Fruit fly (Drosophila melanogaster) whole organism, embryonic: ENCODE results near the gene wit.

Experiments used
- Atf3 ChIP-seq: fragments of 200-800 bp; sonication (Bioruptor generic); optimal IDR thresholded peaks from 3 replicates; lab custom pipeline; 2016; ENCODE audit warnings: missing biosample characterization, missing genetic modification characterization
- Blimp-1 ChIP-seq: fragments of 200-800 bp; sonication (Bioruptor generic); optimal IDR thresholded peaks from 3 replicates; lab custom pipeline; 2018; ENCODE audit warnings: missing biosample characterization, missing genetic modification characterization, mild to moderate bottlenecking, moderate library complexity, missing genetic modification reagents
- CG10565 ChIP-seq: fragments of 200-800 bp; sonication (Bioruptor generic); optimal IDR thresholded peaks from 3 replicates; lab custom pipeline; 2016; ENCODE audit warnings: missing biosample characterization, mild to moderate bottlenecking, missing genetic modification characterization
- CG16815 ChIP-seq: fragments of 200-800 bp; sonication (Bioruptor generic); optimal IDR thresholded peaks from 3 replicates; lab custom pipeline; 2017; ENCODE audit warnings: missing biosample characterization, mild to moderate bottlenecking, missing genetic modification characterization
- CG17328 ChIP-seq: fragments of 200-800 bp; sonication (Bioruptor generic); IDR thresholded peaks from 2 replicates; pipeline ENCODE4 v1.3.6; 2022; ENCODE audit warnings: missing biosample characterization, missing genetic modification characterization
- CG18599 ChIP-seq: fragments of 200-800 bp; sonication (Bioruptor generic); optimal IDR thresholded peaks from 3 replicates; lab custom pipeline; 2017; ENCODE audit warnings: missing biosample characterization, missing genetic modification characterization, mild to moderate bottlenecking, moderate library complexity, missing genetic modification reagents
- CG2116 ChIP-seq: fragments of 200-800 bp; sonication (Bioruptor generic); optimal IDR thresholded peaks from 3 replicates; lab custom pipeline; 2018; ENCODE audit warnings: missing biosample characterization, mild to moderate bottlenecking, missing genetic modification characterization
- CG30403 ChIP-seq: fragments of 200-800 bp; sonication (Bioruptor generic); optimal IDR thresholded peaks from 3 replicates; lab custom pipeline; 2016; ENCODE audit warnings: missing biosample characterization, missing genetic modification characterization
- CG3407 ChIP-seq: fragments of 200-800 bp; sonication (Bioruptor generic); optimal IDR thresholded peaks from 2 replicates; lab custom pipeline; 2018; ENCODE audit warnings: missing biosample characterization, mild to moderate bottlenecking, missing genetic modification characterization
- CG34422 ChIP-seq: fragments of 200-800 bp; sonication (Bioruptor generic); IDR thresholded peaks from 3 replicates; pipeline ENCODE4 v1.3.6; 2022; ENCODE audit warnings: missing biosample characterization, missing genetic modification characterization
- CG4707 ChIP-seq: fragments of 200-800 bp; sonication (Bioruptor generic); optimal IDR thresholded peaks from 2 replicates; lab custom pipeline; 2018; ENCODE audit warnings: missing biosample characterization, mild to moderate bottlenecking, missing genetic modification characterization, moderate library complexity
- CG8281 ChIP-seq: fragments of 200-800 bp; sonication (Bioruptor generic); optimal IDR thresholded peaks from 2 replicates; lab custom pipeline; 2018; ENCODE audit warnings: missing biosample characterization, mild to moderate bottlenecking, missing genetic modification characterization, moderate library complexity
- CG8765 ChIP-seq: fragments of 200-800 bp; sonication (Bioruptor generic); IDR thresholded peaks from 2 replicates; pipeline ENCODE4 v1.3.6; 2022; ENCODE audit warnings: missing biosample characterization, missing genetic modification characterization
- Chrac-16 ChIP-seq: fragments of 200-800 bp; sonication (Bioruptor generic); optimal IDR thresholded peaks from 3 replicates; lab custom pipeline; 2016; ENCODE audit warnings: missing biosample characterization, missing genetic modification characterization
- Dfd ChIP-seq, 2 experiments: fragments of >200 bp; optimal IDR thresholded peaks; 2 replicates each; lab custom pipeline; 2017; ENCODE audit warnings: missing biosample characterization in 2 of 2, missing genetic modification characterization in 2 of 2
- Ets65A ChIP-seq: fragments of 200-800 bp; sonication (Bioruptor generic); peaks from one replicate; lab custom pipeline; 2016; ENCODE audit warnings: missing biosample characterization, missing genetic modification characterization
- Hr78 ChIP-seq, 2 experiments: fragments of 200-800 bp in 1 of 2; fragments of >200 bp in 1 of 2; sonication (Bioruptor generic) in 1 of 2; optimal IDR thresholded peaks; 2 replicates each; lab custom pipeline; 2017 to 2019; ENCODE audit warnings: missing biosample characterization in 2 of 2, missing genetic modification characterization in 2 of 2, mild to moderate bottlenecking in 1 of 2, moderate library complexity in 1 of 2
- Lim3 ChIP-seq: fragments of 200-800 bp; sonication (Bioruptor generic); IDR thresholded peaks from 2 replicates; pipeline ENCODE4 v1.3.6; 2022; ENCODE audit warnings: missing biosample characterization, missing genetic modification characterization
- Med ChIP-seq: fragments of 200-800 bp; sonication (Bioruptor generic); peaks from one replicate; lab custom pipeline; 2016; ENCODE audit warnings: missing biosample characterization, missing genetic modification characterization, mild to moderate bottlenecking, inconsistent platforms, moderate library complexity
- NFAT ChIP-seq: fragments of 200-800 bp; sonication (Bioruptor generic); IDR thresholded peaks from 2 replicates; pipeline ENCODE4 v1.3.6; 2022; ENCODE audit warnings: missing biosample characterization, missing genetic modification characterization
- NK7.1 ChIP-seq: fragments of 200-800 bp; sonication (Bioruptor generic); optimal IDR thresholded peaks from 3 replicates; lab custom pipeline; 2016; ENCODE audit warnings: missing biosample characterization, missing genetic modification characterization
- Tbp ChIP-seq: fragments of >200 bp; optimal IDR thresholded peaks from 2 replicates; lab custom pipeline; 2018; ENCODE audit warnings: missing biosample characterization, missing genetic modification characterization
- YL-1 ChIP-seq: fragments of 200-800 bp; sonication (Bioruptor generic); optimal IDR thresholded peaks from 3 replicates; lab custom pipeline; 2017; ENCODE audit warnings: missing biosample characterization, mild to moderate bottlenecking, missing genetic modification characterization
- bsh ChIP-seq, 2 experiments: fragments of 200-800 bp; sonication (Bioruptor generic); optimal IDR thresholded peaks; 2 replicates each; lab custom pipeline; 2017 to 2018; ENCODE audit warnings: mild to moderate bottlenecking in 2 of 2, missing biosample characterization in 2 of 2, missing genetic modification characterization in 2 of 2, moderate library complexity in 1 of 2
- cas ChIP-seq: fragments of 200-800 bp; sonication (Bioruptor generic); IDR thresholded peaks from 2 replicates; pipeline ENCODE4 v1.3.6; 2022; ENCODE audit warnings: missing biosample characterization, missing genetic modification characterization
- cato ChIP-seq: fragments of 200-800 bp; sonication (Bioruptor generic); optimal IDR thresholded peaks from 2 replicates; lab custom pipeline; 2016; ENCODE audit warnings: missing biosample characterization, missing genetic modification characterization, borderline replicate concordance
- chinmo ChIP-seq: fragments of 200-800 bp; sonication (Bioruptor generic); IDR thresholded peaks from 4 replicates; pipeline ENCODE4 v1.3.6; 2022; ENCODE audit warnings: missing biosample characterization, missing genetic modification characterization; ENCODE audit not compliant: partially characterized antibody
- chn ChIP-seq: fragments of 200-800 bp; sonication (Bioruptor generic); optimal IDR thresholded peaks from 2 replicates; lab custom pipeline; 2016; ENCODE audit warnings: missing biosample characterization, missing genetic modification characterization
- ci ChIP-seq: fragments of 200-800 bp; sonication (Bioruptor generic); IDR thresholded peaks from 3 replicates; pipeline ENCODE4 v1.3.6; 2022; ENCODE audit warnings: missing biosample characterization, missing genetic modification characterization
- dati ChIP-seq: fragments of 200-800 bp; sonication (Bioruptor generic); IDR thresholded peaks from 2 replicates; pipeline ENCODE4 v1.3.6; 2022; ENCODE audit warnings: missing biosample characterization, missing genetic modification characterization
- dimm ChIP-seq: fragments of 200-800 bp; sonication (Bioruptor generic); IDR thresholded peaks from 2 replicates; pipeline ENCODE4 v1.3.6; 2022; ENCODE audit warnings: missing biosample characterization, missing genetic modification characterization
- dysf ChIP-seq: fragments of 200-800 bp; sonication (Bioruptor generic); IDR thresholded peaks from 3 replicates; pipeline ENCODE4 v1.3.6; 2022; ENCODE audit warnings: missing biosample characterization, missing genetic modification characterization
- en ChIP-seq: fragments of 200-800 bp; sonication (Bioruptor generic); optimal IDR thresholded peaks from 2 replicates; lab custom pipeline; 2016; ENCODE audit warnings: missing biosample characterization, missing genetic modification characterization
- hkb ChIP-seq, 2 experiments: fragments of 200-800 bp in 1 of 2; fragments of >200 bp in 1 of 2; sonication (Bioruptor generic) in 1 of 2; IDR thresholded peaks in 1 of 2; optimal IDR thresholded peaks in 1 of 2; 2 replicates each; pipeline versions ENCODE4 v1.3.6 to Lab custom; 2017 to 2022; ENCODE audit warnings: missing biosample characterization in 1 of 2, missing genetic modification characterization in 1 of 2
- jigr1 ChIP-seq: fragments of 200-800 bp; sonication (Bioruptor generic); IDR thresholded peaks from 3 replicates; pipeline ENCODE4 v1.3.6; 2022; ENCODE audit warnings: missing biosample characterization, missing genetic modification characterization
- lola ChIP-seq, 3 experiments: fragments of >200 bp in 2 of 3; fragments of 200-800 bp in 1 of 3; sonication (Bioruptor generic) in 1 of 3; optimal IDR thresholded peaks; 2 replicates each; lab custom pipeline; 2017 to 2019; ENCODE audit warnings: missing biosample characterization in 3 of 3, missing genetic modification characterization in 3 of 3, mild to moderate bottlenecking in 1 of 3, moderate library complexity in 1 of 3
- mam ChIP-seq: fragments of 200-800 bp; sonication (Bioruptor generic); optimal IDR thresholded peaks from 3 replicates; lab custom pipeline; 2016; ENCODE audit warnings: missing biosample characterization, missing genetic modification characterization
- pan ChIP-seq, 4 experiments: fragments of >200 bp in 3 of 4; fragments of 200-800 bp in 1 of 4; sonication (Bioruptor generic) in 1 of 4; optimal IDR thresholded peaks in 3 of 4; IDR thresholded peaks in 1 of 4; 2 replicates each; pipeline versions ENCODE4 v1.3.6 to Lab custom; 2017 to 2022; ENCODE audit warnings: missing biosample characterization in 2 of 4, missing genetic modification characterization in 2 of 4, mixed read lengths in 1 of 4
- phol ChIP-seq: fragments of 200-800 bp; sonication (Bioruptor generic); optimal IDR thresholded peaks from 3 replicates; lab custom pipeline; 2018; ENCODE audit warnings: missing biosample characterization, mild to moderate bottlenecking, missing genetic modification characterization, moderate library complexity
- row ChIP-seq: fragments of 200-800 bp; sonication (Bioruptor generic); IDR thresholded peaks from 3 replicates; pipeline ENCODE4 v1.3.6; 2022; ENCODE audit warnings: missing biosample characterization, missing genetic modification characterization
- shn ChIP-seq: fragments of 200-800 bp; sonication (Bioruptor generic); optimal IDR thresholded peaks from 3 replicates; lab custom pipeline; 2016; ENCODE audit warnings: missing biosample characterization, missing genetic modification characterization
- sim ChIP-seq: fragments of 200-800 bp; sonication (Bioruptor generic); IDR thresholded peaks from 2 replicates; pipeline ENCODE4 v1.3.6; 2022; ENCODE audit warnings: missing biosample characterization, missing genetic modification characterization
- sna ChIP-seq: fragments of 200-800 bp; sonication (Bioruptor generic); IDR thresholded peaks from 2 replicates; pipeline ENCODE4 v1.3.6; 2022; ENCODE audit warnings: missing biosample characterization, missing genetic modification characterization; ENCODE audit not compliant: partially characterized antibody
- tin ChIP-seq: fragments of 200-800 bp; sonication (Bioruptor generic); optimal IDR thresholded peaks from 3 replicates; lab custom pipeline; 2016; ENCODE audit warnings: missing biosample characterization, missing genetic modification characterization
- trem ChIP-seq: fragments of 200-800 bp; optimal IDR thresholded peaks from 3 replicates; lab custom pipeline; 2019; ENCODE audit warnings: missing biosample characterization, mild to moderate bottlenecking, missing genetic modification characterization, moderate library complexity
- wdn ChIP-seq: fragments of 200-800 bp; sonication (Bioruptor generic); IDR thresholded peaks from 2 replicates; pipeline ENCODE4 v1.3.6; 2022; ENCODE audit warnings: missing biosample characterization, missing genetic modification characterization
- zen2 ChIP-seq: fragments of 200-800 bp; sonication (Bioruptor generic); IDR thresholded peaks from 3 replicates; pipeline ENCODE4 v1.3.6; 2022; ENCODE audit warnings: missing biosample characterization, missing genetic modification characterization; ENCODE audit not compliant: partially characterized antibody
- zfh1 ChIP-seq: fragments of 200-800 bp; sonication (Bioruptor generic); IDR thresholded peaks from 3 replicates; pipeline ENCODE4 v1.3.6; 2022; ENCODE audit warnings: missing biosample characterization, missing genetic modification characterization

The wit gene

DNA sequence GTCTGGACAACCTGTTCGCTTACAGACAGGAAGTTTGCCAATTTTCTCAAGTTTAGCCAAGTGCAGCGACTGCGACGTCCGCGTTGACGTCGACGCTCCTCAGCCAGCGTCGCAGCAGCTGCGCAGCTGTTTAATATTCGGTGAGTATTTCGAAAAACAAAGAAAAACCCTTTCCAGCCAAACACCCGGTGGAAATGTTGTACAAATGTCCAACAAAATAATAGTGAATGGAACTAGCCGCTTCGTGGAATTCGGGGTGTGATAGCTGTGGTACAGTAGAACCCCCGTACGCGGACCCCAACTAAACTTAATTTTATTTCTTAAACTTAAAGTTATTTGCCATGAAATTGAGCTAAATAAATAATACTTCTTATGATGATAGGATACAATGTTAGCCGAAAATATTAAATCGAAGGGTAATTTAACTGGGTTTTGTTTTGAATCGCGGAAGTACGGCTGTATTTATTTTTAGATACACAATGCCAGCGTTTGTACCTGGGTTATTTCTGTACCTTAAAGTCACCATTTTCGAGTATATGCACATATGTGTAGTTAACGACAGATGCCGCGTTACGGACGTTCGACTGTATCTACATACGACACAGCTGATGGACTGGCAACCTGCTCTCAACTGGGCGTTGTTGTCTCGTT lies 37.5 kb upstream of the wit start (continued):
- TF ChIP-seq ci (GFP tag; lab: Robert Waterston, UW): peak; percentile 78
- TF ChIP-seq dimm: 0 out of 2 replicates have a peak, but pooled peaks have one; percentile 3
- TF ChIP-seq sim (GFP tag; lab: Robert Waterston, UW): peak; percentile 71
- TF ChIP-seq chinmo (GFP tag; lab: Robert Waterston, UW): no peak
- TF ChIP-seq cas (GFP tag; lab: Robert Waterston, UW): 0 out of 2 replicates have a peak, but pooled peaks have one; percentile 5
- no peak; the same call in 1 of the 2 replicates for TF ChIP-seq Lim3
- peak; percentile 74 for TF ChIP-seq CG18599 (GFP tag; lab: Kevin White, UChicago)
- TF ChIP-seq CG17328 (GFP tag; lab: Robert Waterston, UW): peak; percentile 49
- TF ChIP-seq Tbp: no peak
- TF ChIP-seq cato (GFP tag; lab: Kevin White, UChicago): no peak
- peak; percentile 71 for TF ChIP-seq mam (GFP tag; lab: Kevin White, UChicago)
- TF ChIP-seq bsh (GFP tag; optimal IDR thresholded peaks at IDR 0.05; lab: Kevin White, UChicago): peak; percentile 21 to 73
- TF ChIP-seq CG2116 (GFP tag; lab: Kevin White, UChicago): peak; percentile 23
- TF ChIP-seq CG10565 (GFP tag; lab: Kevin White, UChicago): peak; percentile 2
- TF ChIP-seq lola (GFP tag; optimal IDR thresholded peaks at IDR 0.05; lab: Kevin White, UChicago): peak in 1 of 3 experiments; percentile 80
- no peak for TF ChIP-seq zen2 (GFP tag; lab: Robert Waterston, UW)
- no peak for TF ChIP-seq CG4707
- TF ChIP-seq Chrac-16 (GFP tag; lab: Kevin White, UChicago): peak; percentile 65
- TF ChIP-seq YL-1: no peak
- peak; percentile 56 for TF ChIP-seq tin
- TF ChIP-seq row (GFP tag; lab: Robert Waterston, UW): peak; percentile 89
- TF ChIP-seq chn (GFP tag; lab: Kevin White, UChicago): peak; percentile 58
- TF ChIP-seq shn (GFP tag; lab: Kevin White, UChicago): peak; percentile 18
- TF ChIP-seq dati: no peak
- no peak for TF ChIP-seq hkb (optimal IDR thresholded peaks at IDR 0.05; lab: Kevin White, UChicago)
- TF ChIP-seq hkb (GFP tag; IDR thresholded peaks at IDR 0.05; lab: Robert Waterston, UW): peak; percentile 65
- peak; percentile 80 for TF ChIP-seq dysf
- peak; percentile 60; the same call in 2 of the 3 replicates for TF ChIP-seq zfh1
- TF ChIP-seq NFAT (GFP tag; lab: Robert Waterston, UW): peak; percentile 20; the same call in 1 of the 2 replicates
- peak; percentile 81 for TF ChIP-seq phol (tag; lab: Kevin White, UChicago)
- peak; percentile 90 for TF ChIP-seq Med (GFP tag; lab: Kevin White, UChicago)
- no peak for TF ChIP-seq en (GFP tag; lab: Kevin White, UChicago)
- TF ChIP-seq NK7.1 (GFP tag; lab: Kevin White, UChicago): peak; percentile 70
- TF ChIP-seq jigr1 (GFP tag; lab: Robert Waterston, UW): no peak
- peak; percentile 22 for TF ChIP-seq Atf3 (GFP tag; lab: Kevin White, UChicago)
- TF ChIP-seq CG8765 (GFP tag; lab: Robert Waterston, UW): no peak
- TF ChIP-seq CG34422 (GFP tag; lab: Robert Waterston, UW): no peak
- peak in 1 of 2 experiments; percentile 63 for TF ChIP-seq Hr78 (GFP tag; optimal IDR thresholded peaks at IDR 0.05; lab: Kevin White, UChicago)
- peak; percentile 79 for TF ChIP-seq CG30403 (GFP tag; lab: Kevin White, UChicago)
- peak; percentile 63 for TF ChIP-seq wdn (GFP tag; lab: Robert Waterston, UW)
- TF ChIP-seq Ets65A: peak; percentile 69
- TF ChIP-seq Dfd (GFP tag; optimal IDR thresholded peaks at IDR 0.05; lab: Kevin White, UChicago): no peak
- no peak for TF ChIP-seq sna (GFP tag; lab: Robert Waterston, UW)
- TF ChIP-seq CG8281: peak; percentile 45
- peak; percentile 71 for TF ChIP-seq CG16815 (GFP tag; lab: Kevin White, UChicago)
- TF ChIP-seq CG3407 (GFP tag; lab: Kevin White, UChicago): peak; percentile 53
- TF ChIP-seq trem: peak; percentile 62
- TF ChIP-seq pan (optimal IDR thresholded peaks at IDR 0.05; lab: Kevin White, UChicago): no peak
- TF ChIP-seq pan (GFP tag; optimal IDR thresholded peaks at IDR 0.05 in 1 of 2, IDR thresholded peaks at IDR 0.05 in 1 of 2): peak in 1 of 2 experiments; percentile 68
- TF ChIP-seq Blimp-1: peak; percentile 66
